Fruit fly (Drosophila melanogaster) whole organism, wandering third instar larva: ENCODE results near the gene CG34125.

Experiments used
- Abd-B ChIP-seq: fragments of >200 bp; optimal IDR thresholded peaks from 2 replicates; lab custom pipeline; 2017; ENCODE audit warnings: missing biosample characterization, missing genetic modification characterization
- CG32264 ChIP-seq: fragments of 200-800 bp; sonication (Bioruptor generic); optimal IDR thresholded peaks from 2 replicates; lab custom pipeline; 2016; ENCODE audit warnings: missing biosample characterization, missing genetic modification characterization
- CG9705 ChIP-seq: fragments of 200-800 bp; sonication (Bioruptor generic); optimal IDR thresholded peaks from 2 replicates; lab custom pipeline; 2018; ENCODE audit warnings: missing biosample characterization, mild to moderate bottlenecking, missing genetic modification characterization
- CrebA ChIP-seq: fragments of 200-800 bp; sonication (Bioruptor generic); optimal IDR thresholded peaks from 2 replicates; lab custom pipeline; 2016; ENCODE audit warnings: missing biosample characterization, mild to moderate bottlenecking, missing genetic modification characterization, borderline replicate concordance
- Dfd ChIP-seq: fragments of >200 bp; optimal IDR thresholded peaks from 2 replicates; lab custom pipeline; 2017; ENCODE audit warnings: missing biosample characterization, missing genetic modification characterization
- HLH106 ChIP-seq: fragments of 200-800 bp; optimal IDR thresholded peaks from 3 replicates; lab custom pipeline; 2019; ENCODE audit warnings: missing biosample characterization, mild to moderate bottlenecking, missing genetic modification characterization, moderate library complexity
- Hnf4 ChIP-seq: fragments of 200-800 bp; sonication (Bioruptor generic); optimal IDR thresholded peaks from 2 replicates; lab custom pipeline; 2016; ENCODE audit warnings: missing biosample characterization, mild to moderate bottlenecking, missing genetic modification characterization
- Hr78 ChIP-seq: fragments of >200 bp; optimal IDR thresholded peaks from 2 replicates; lab custom pipeline; 2017; ENCODE audit warnings: missing biosample characterization, missing genetic modification characterization
- Hr83 ChIP-seq: fragments of 200-300 bp; sonication (Bioruptor generic); optimal IDR thresholded peaks from 2 replicates; lab custom pipeline; 2016; ENCODE audit warnings: missing biosample characterization, mild to moderate bottlenecking, missing genetic modification characterization, moderate library complexity; ENCODE audit not compliant: poor library complexity, severe bottlenecking
- Jra ChIP-seq: sonication (Bioruptor generic); optimal IDR thresholded peaks from 2 replicates; lab custom pipeline; 2016; ENCODE audit warnings: missing biosample characterization, missing genetic modification characterization
- Myc ChIP-seq: fragments of >200 bp; optimal IDR thresholded peaks from 2 replicates; lab custom pipeline; 2017
- N ChIP-seq: fragments of >200 bp; optimal IDR thresholded peaks from 2 replicates; lab custom pipeline; 2018; ENCODE audit warnings: missing biosample characterization, missing external identifiers, missing genetic modification characterization
- Rel ChIP-seq, 2 experiments: fragments of 200-800 bp; sonication (Bioruptor generic) in 1 of 2; optimal IDR thresholded peaks; 2 replicates in 1 of 2; 3 replicates in 1 of 2; lab custom pipeline; 2016 to 2019; ENCODE audit warnings: mild to moderate bottlenecking in 2 of 2, missing biosample characterization in 2 of 2, missing genetic modification characterization in 2 of 2, moderate library complexity in 1 of 2
- Sp1 ChIP-seq: fragments of 200-800 bp; sonication (Bioruptor generic); optimal IDR thresholded peaks from 3 replicates; lab custom pipeline; 2019; ENCODE audit warnings: missing biosample characterization, mild to moderate bottlenecking, missing genetic modification characterization, moderate library complexity
- Vsx2 ChIP-seq: fragments of 200-300, 225-300 bp; sonication (Bioruptor generic); optimal IDR thresholded peaks from 2 replicates; lab custom pipeline; 2018; ENCODE audit warnings: missing biosample characterization, missing genetic modification characterization; ENCODE audit not compliant: partially characterized antibody
- brk ChIP-seq: fragments of 200-800 bp; sonication (Bioruptor generic); optimal IDR thresholded peaks from 2 replicates; lab custom pipeline; 2016; ENCODE audit warnings: missing biosample characterization, mild to moderate bottlenecking, missing genetic modification characterization
- dmrt93B ChIP-seq: fragments of 200-800 bp; sonication (Bioruptor generic); optimal IDR thresholded peaks from 2 replicates; lab custom pipeline; 2018; ENCODE audit warnings: missing biosample characterization, mild to moderate bottlenecking, missing genetic modification characterization
- ey ChIP-seq: fragments of 200-800 bp; sonication (Bioruptor generic); optimal IDR thresholded peaks from 2 replicates; lab custom pipeline; 2016; ENCODE audit warnings: missing biosample characterization, missing genetic modification characterization
- foxo ChIP-seq, 2 experiments: fragments of 200-800 bp; sonication (Bioruptor generic); optimal IDR thresholded peaks; 2 replicates in 1 of 2; 3 replicates in 1 of 2; lab custom pipeline; 2016 to 2017; ENCODE audit warnings: missing biosample characterization in 2 of 2, missing genetic modification characterization in 2 of 2
- fru ChIP-seq: fragments of 200-800 bp; sonication (Bioruptor generic); optimal IDR thresholded peaks from 3 replicates; lab custom pipeline; 2016; ENCODE audit warnings: missing biosample characterization, mild to moderate bottlenecking, missing genetic modification characterization
- h ChIP-seq: fragments of 200-800 bp; sonication (Bioruptor generic); optimal IDR thresholded peaks from 3 replicates; lab custom pipeline; 2016; ENCODE audit warnings: missing biosample characterization, mild to moderate bottlenecking, missing genetic modification characterization
- jim ChIP-seq: fragments of 175-275, 200-325 bp; sonication (Bioruptor generic); optimal IDR thresholded peaks from 2 replicates; lab custom pipeline; 2016; ENCODE audit warnings: missing biosample characterization, mild to moderate bottlenecking, missing genetic modification characterization
- lola ChIP-seq: fragments of >200 bp; optimal IDR thresholded peaks from 2 replicates; lab custom pipeline; 2017; ENCODE audit warnings: missing biosample characterization, missing genetic modification characterization
- pan ChIP-seq: fragments of >200 bp; optimal IDR thresholded peaks from 2 replicates; lab custom pipeline; 2017
- rgr ChIP-seq: fragments of 200-800 bp; sonication (Bioruptor generic); optimal IDR thresholded peaks from 3 replicates; lab custom pipeline; 2016; ENCODE audit warnings: missing biosample characterization, mild to moderate bottlenecking, missing genetic modification characterization
- sage ChIP-seq: fragments of 200-800 bp; sonication (Bioruptor generic); optimal IDR thresholded peaks from 2 replicates; lab custom pipeline; 2016; ENCODE audit warnings: missing biosample characterization, mild to moderate bottlenecking, missing genetic modification characterization
- tai ChIP-seq: sonication (Bioruptor generic); optimal IDR thresholded peaks from 2 replicates; lab custom pipeline; 2016; ENCODE audit warnings: missing biosample characterization, missing genetic modification characterization
- usp ChIP-seq: fragments of >200 bp; optimal IDR thresholded peaks from 2 replicates; lab custom pipeline; 2017; ENCODE audit warnings: missing biosample characterization, missing genetic modification characterization
- woc ChIP-seq: sonication (Bioruptor generic); optimal IDR thresholded peaks from 2 replicates; lab custom pipeline; 2016; ENCODE audit warnings: missing biosample characterization, mild to moderate bottlenecking, missing genetic modification characterization

The CG34125 gene

dm6 chr2L:4982098-4982646 lies 16.7 kb downstream of the CG34125 start:
- TF ChIP-seq jim (GFP tag; lab: Kevin White, UChicago) (peak; percentile 80), Hr83 (GFP tag; lab: Kevin White, UChicago) (peak; percentile 3), Hr78 (GFP tag; lab: Kevin White, UChicago) (no peak)

dm6 chr2L:4995010-4995836 lies 29.8 kb downstream of the CG34125 start:
- no peak for TF ChIP-seq Myc (lab: Kevin White, UChicago)
- TF ChIP-seq CG32264 (GFP tag; lab: Kevin White, UChicago): no peak
- no peak for TF ChIP-seq CG9705 (GFP tag; lab: Kevin White, UChicago)
- no peak for TF ChIP-seq fru (GFP tag; lab: Kevin White, UChicago)
- no peak for TF ChIP-seq pan (lab: Kevin White, UChicago)
- TF ChIP-seq N (GFP tag; lab: Kevin White, UChicago): no peak
- TF ChIP-seq lola: no peak
- TF ChIP-seq brk (GFP tag; lab: Kevin White, UChicago): no peak
- TF ChIP-seq Vsx2 (GFP tag; lab: Kevin White, UChicago): no peak
- no peak for TF ChIP-seq h (GFP tag; lab: Kevin White, UChicago)
- TF ChIP-seq Hnf4 (GFP tag; lab: Kevin White, UChicago): no peak
- TF ChIP-seq Hr78 (GFP tag; lab: Kevin White, UChicago): no peak
- no peak for TF ChIP-seq HLH106 (tag; lab: Kevin White, UChicago)
- TF ChIP-seq tai (GFP tag; lab: Kevin White, UChicago): no peak

- no peak for TF ChIP-seq Sp1 (GFP tag; lab: Kevin White, UChicago)
- no peak for TF ChIP-seq Jra (GFP tag; lab: Kevin White, UChicago)
- TF ChIP-seq Hr78 (GFP tag; lab: Kevin White, UChicago): no peak
- TF ChIP-seq tai (GFP tag; lab: Kevin White, UChicago): no peak
- no peak for TF ChIP-seq usp (GFP tag; lab: Kevin White, UChicago)
- no peak for TF ChIP-seq CG9705 (GFP tag; lab: Kevin White, UChicago)
- TF ChIP-seq CrebA: no peak
- no peak for TF ChIP-seq sage (GFP tag; lab: Kevin White, UChicago)
- no peak for TF ChIP-seq Myc (lab: Kevin White, UChicago)
- no peak for TF ChIP-seq foxo (GFP tag; optimal IDR thresholded peaks at IDR 0.05; lab: Kevin White, UChicago)
- no peak for TF ChIP-seq Dfd (GFP tag; lab: Kevin White, UChicago)
- TF ChIP-seq Abd-B (GFP tag; lab: Kevin White, UChicago): no peak
- no peak for TF ChIP-seq Rel (GFP tag; optimal IDR thresholded peaks at IDR 0.05; lab: Kevin White, UChicago)
- TF ChIP-seq Rel (tag; optimal IDR thresholded peaks at IDR 0.05; lab: Kevin White, UChicago): no peak
- no peak for TF ChIP-seq woc
- TF ChIP-seq fru (GFP tag; lab: Kevin White, UChicago): no peak
- TF ChIP-seq rgr (GFP tag; lab: Kevin White, UChicago): no peak
- no peak for TF ChIP-seq ey (GFP tag; lab: Kevin White, UChicago)
- TF ChIP-seq Vsx2 (GFP tag; lab: Kevin White, UChicago): no peak
- no peak for TF ChIP-seq dmrt93B (GFP tag; lab: Kevin White, UChicago)
- TF ChIP-seq pan (lab: Kevin White, UChicago): no peak
These were observed 30.3 kb downstream of the CG34125 start for dm6 chr2L:4995837-4996136.

dm6 chr2L:4996283-4996922 lies 30.9 kb downstream of the CG34125 start:
- TF ChIP-seq CG32264 (GFP tag; lab: Kevin White, UChicago) (no peak), CG9705 (GFP tag; lab: Kevin White, UChicago) (no peak), lola (no peak), Myc (lab: Kevin White, UChicago) (no peak)
- TF ChIP-seq, all 38 proteins: peak for 0
